Worm (Caenorhabditis elegans): ENCODE data around the gene C18D11.6.
A peak's percentile ranks its signal among the peaks of the same experiment; 100 is the strongest.

C18D11.6 gene

ce11 chrIII:11814653-11815052 lies 4.3 kb downstream of the C18D11.6 start:
- TF ChIP-seq nhr-25 (tag; optimal IDR thresholded peaks at IDR 0.05) (peak; percentile 45), nhr-23 (tag; optimal IDR thresholded peaks at IDR 0.05) (peak; percentile 20), ama-1 (optimal IDR thresholded peaks at IDR 0.05) (no peak)

DNA sequence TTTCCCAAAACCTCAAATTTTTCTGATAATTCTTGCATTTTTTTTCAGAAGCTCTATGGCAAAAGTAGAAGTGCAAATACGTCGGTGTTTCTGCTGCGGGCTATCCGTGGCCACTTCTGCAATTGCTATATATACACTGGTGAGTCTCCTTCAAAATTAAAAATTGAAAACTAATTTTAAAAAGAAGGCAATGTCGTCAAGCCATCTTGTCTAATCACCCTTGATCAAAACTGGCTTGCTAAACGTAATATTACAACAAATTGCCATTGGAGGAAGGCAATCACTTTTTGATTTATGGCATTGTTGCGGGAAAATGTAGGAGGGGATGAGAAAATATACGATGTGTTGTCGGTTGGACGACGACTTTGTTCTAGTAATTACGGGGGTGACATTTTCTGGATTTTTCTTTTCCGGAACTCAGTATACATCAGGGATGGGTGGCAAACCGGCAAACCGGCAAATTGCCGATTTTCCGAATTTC lies 6.2 kb downstream of the C18D11.6 start, which contains the start of gene C18D11.1:
TSS of gene C18D11.1 (plus strand) at position 51 of the 481 bp plus-strand sequence.
- peak; percentile 67 for TF ChIP-seq nhr-25 (tag; optimal IDR thresholded peaks at IDR 0.05)
- no peak for TF ChIP-seq elt-3 (tag; optimal IDR thresholded peaks at IDR 0.05)

DNA sequence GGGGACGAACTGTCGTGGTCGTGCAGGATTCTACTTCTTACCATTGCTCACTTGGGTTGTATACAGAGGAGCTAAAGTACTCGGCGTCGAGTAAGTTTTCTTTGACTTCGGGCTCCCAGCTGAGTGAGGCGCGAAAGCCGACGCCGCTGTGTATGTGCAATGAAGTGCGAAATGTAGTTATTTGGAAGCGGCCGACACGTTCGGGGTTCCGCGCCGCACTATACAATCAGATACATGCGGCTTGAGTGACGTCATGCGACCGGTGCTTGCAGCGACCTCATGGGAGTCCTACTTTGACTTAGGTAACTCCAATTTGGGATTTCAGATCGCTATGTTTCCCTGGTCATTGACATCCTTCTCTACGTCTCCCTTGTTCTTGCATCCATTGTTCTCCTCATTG lies 7.5 kb downstream of the C18D11.6 start:
- TF ChIP-seq snpc-4 (tag; optimal IDR thresholded peaks at IDR 0.05) (peak; percentile 61), tbx-2 (tag; optimal IDR thresholded peaks at IDR 0.05) (no peak)

ce11 chrIII:11822407-11822806 lies 12.1 kb downstream of the C18D11.6 start, which contains the start of gene maa-1:
maa-1 (minus strand) TSS chrIII:11822526.
- TF ChIP-seq nhr-76 (tag; optimal IDR thresholded peaks at IDR 0.05) (no peak), pha-4 (tag; optimal IDR thresholded peaks at IDR 0.05) (peak; percentile 68), jun-1 (tag; optimal IDR thresholded peaks at IDR 0.05) (no peak), ceh-82 (tag; optimal IDR thresholded peaks at IDR 0.05) (no peak), lin-15B (tag; optimal IDR thresholded peaks at IDR 0.05) (no peak), eor-1 (tag; optimal IDR thresholded peaks at IDR 0.05) (no peak), hmg-11 (tag; optimal IDR thresholded peaks at IDR 0.05) (no peak), mml-1 (tag; optimal IDR thresholded peaks at IDR 0.05) (no peak), nhr-12 (tag; optimal IDR thresholded peaks at IDR 0.05) (no peak), R02D3.7 (tag; optimal IDR thresholded peaks at IDR 0.05) (no peak), fkh-10 (GFP tag; optimal IDR thresholded peaks at IDR 0.05) (no peak), snpc-4 (tag; optimal IDR thresholded peaks at IDR 0.05) (no peak), elt-2 (tag; optimal IDR thresholded peaks at IDR 0.05) (peak; percentile 89), fkh-2 (tag; optimal IDR thresholded peaks at IDR 0.05) (no peak), egl-27 (tag; optimal IDR thresholded peaks at IDR 0.05) (no peak), nhr-67 (tag; optimal IDR thresholded peaks at IDR 0.05) (no peak), egl-5 (tag; optimal IDR thresholded peaks at IDR 0.05) (no peak), sea-2 (GFP tag; optimal IDR thresholded peaks at IDR 0.05) (no peak), tbx-2 (tag; optimal IDR thresholded peaks at IDR 0.05) (no peak), nhr-77 (tag; optimal IDR thresholded peaks at IDR 0.05) (no peak), fos-1 (tag; optimal IDR thresholded peaks at IDR 0.05) (no peak), nhr-28 (tag; optimal IDR thresholded peaks at IDR 0.05) (no peak), ceh-16 (tag; optimal IDR thresholded peaks at IDR 0.05) (no peak), mdl-1 (tag; optimal IDR thresholded peaks at IDR 0.05) (no peak), pqm-1 (tag; optimal IDR thresholded peaks at IDR 0.05) (peak; percentile 78), ceh-28 (tag; optimal IDR thresholded peaks at IDR 0.05) (peak; percentile 7), unc-39 (tag; optimal IDR thresholded peaks at IDR 0.05) (no peak), ztf-4 (tag; optimal IDR thresholded peaks at IDR 0.05) (no peak), elt-3 (tag; optimal IDR thresholded peaks at IDR 0.05) (no peak), nhr-43 (tag; optimal IDR thresholded peaks at IDR 0.05; ENCODE audit: poor library complexity, severe bottlenecking) (no peak)

DNA sequence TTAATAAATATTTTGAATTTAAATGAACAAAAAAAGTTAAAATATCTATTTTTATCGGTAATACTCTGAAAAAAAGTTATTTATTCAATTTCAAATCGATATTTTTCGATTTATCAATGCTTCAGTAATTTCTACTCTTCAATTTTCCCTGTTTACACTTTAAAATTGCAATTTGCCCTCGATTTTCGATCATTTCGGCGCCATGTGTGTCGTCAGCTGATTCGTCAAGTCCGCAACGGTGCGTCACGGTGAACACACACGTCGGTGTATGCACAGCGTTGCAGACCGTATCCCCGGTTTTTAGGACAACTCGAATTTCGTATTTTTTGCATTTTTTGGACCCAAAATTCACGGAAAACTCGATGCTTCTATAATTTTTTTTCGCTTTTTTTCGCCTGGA lies 12.9 kb downstream of the C18D11.6 start, which contains the start of gene C18D11.3:
TSS of gene C18D11.3 (plus strand) at position 189 of the 400 bp plus-strand sequence.
- TF ChIP-seq eor-1 (tag; optimal IDR thresholded peaks at IDR 0.05) (no peak), nfya-1 (tag; optimal IDR thresholded peaks at IDR 0.05; ENCODE audit: insufficient read depth) (peak; percentile 97), lin-15B (tag; optimal IDR thresholded peaks at IDR 0.05) (peak; percentile 92), sea-2 (GFP tag; optimal IDR thresholded peaks at IDR 0.05) (peak; percentile 49), hmg-11 (tag; optimal IDR thresholded peaks at IDR 0.05) (peak; percentile 67), tbx-2 (tag; optimal IDR thresholded peaks at IDR 0.05) (peak; percentile 17), ztf-4 (tag; optimal IDR thresholded peaks at IDR 0.05) (no peak), ceh-28 (tag; optimal IDR thresholded peaks at IDR 0.05) (peak; percentile 50), jun-1 (tag; optimal IDR thresholded peaks at IDR 0.05) (peak; percentile 66), pha-4 (tag; optimal IDR thresholded peaks at IDR 0.05) (peak; percentile 98), mml-1 (tag; optimal IDR thresholded peaks at IDR 0.05) (no peak), nhr-43 (tag; optimal IDR thresholded peaks at IDR 0.05; ENCODE audit: poor library complexity, severe bottlenecking) (peak; percentile 37), egl-5 (tag; optimal IDR thresholded peaks at IDR 0.05) (peak; percentile 90), nhr-25 (tag; optimal IDR thresholded peaks at IDR 0.05) (peak; percentile 93), unc-62 (GFP tag; optimal IDR thresholded peaks at IDR 0.05) (no peak), mdl-1 (tag; optimal IDR thresholded peaks at IDR 0.05) (no peak), nhr-77 (tag; optimal IDR thresholded peaks at IDR 0.05) (no peak), elt-2 (tag; optimal IDR thresholded peaks at IDR 0.05) (peak; percentile 86), zag-1 (tag; optimal IDR thresholded peaks at IDR 0.05) (no peak), nhr-12 (tag; optimal IDR thresholded peaks at IDR 0.05) (no peak), aly-2 (tag; optimal IDR thresholded peaks at IDR 0.05) (no peak), daf-12 (tag; optimal IDR thresholded peaks at IDR 0.05) (no peak), R02D3.7 (tag; optimal IDR thresholded peaks at IDR 0.05) (no peak), nhr-76 (tag; optimal IDR thresholded peaks at IDR 0.05) (no peak), ceh-82 (tag; optimal IDR thresholded peaks at IDR 0.05) (no peak), nhr-237 (tag; optimal IDR thresholded peaks at IDR 0.05) (no peak), nhr-67 (tag; optimal IDR thresholded peaks at IDR 0.05) (no peak), ama-1 (optimal IDR thresholded peaks at IDR 0.05) (peak; percentile 1), lsy-12 (tag; optimal IDR thresholded peaks at IDR 0.05) (peak; percentile 48), unc-39 (tag; optimal IDR thresholded peaks at IDR 0.05) (no peak), lin-39 (tag; optimal IDR thresholded peaks at IDR 0.05) (peak; percentile 92), nhr-23 (tag; optimal IDR thresholded peaks at IDR 0.05) (peak; percentile 83), ceh-9 (tag; optimal IDR thresholded peaks at IDR 0.05) (no peak)

Measured in whole organism, L3 larva.